Worm (Caenorhabditis elegans) whole organism, late embryonic: ENCODE data around the gene pges-2.

ENCODE experiments used
- C38D4.7 ChIP-seq: fragments of 200-800 bp; sonication (Bioruptor generic); optimal IDR thresholded peaks from 2 replicates; lab custom pipeline; 2018; ENCODE audit warnings: mild to moderate bottlenecking, missing genetic modification characterization, moderate library complexity, missing compliant biosample characterization
- F13H6.1 ChIP-seq: sonication (generic microtip); optimal IDR thresholded peaks from 2 replicates; lab custom pipeline; 2016; ENCODE audit warnings: missing genetic modification characterization, missing compliant biosample characterization
- K02D7.2 ChIP-seq: sonication (generic microtip); optimal IDR thresholded peaks from 2 replicates; lab custom pipeline; 2017; ENCODE audit warnings: mild to moderate bottlenecking, missing genetic modification characterization, missing compliant biosample characterization
- K09A11.1 ChIP-seq: sonication (generic microtip); optimal IDR thresholded peaks from 2 replicates; lab custom pipeline; 2017; ENCODE audit warnings: antibody characterized with exemption, mild to moderate bottlenecking, missing genetic modification characterization, missing compliant biosample characterization; ENCODE audit not compliant: insufficient read depth
- T23F11.4 ChIP-seq: fragments of 200-800 bp; sonication (Bioruptor generic); optimal IDR thresholded peaks from 2 replicates; lab custom pipeline; 2018; ENCODE audit warnings: mild to moderate bottlenecking, missing genetic modification characterization, missing compliant biosample characterization
- Y22D7AL.16 ChIP-seq: sonication (generic microtip); optimal IDR thresholded peaks from 2 replicates; lab custom pipeline; 2016; ENCODE audit warnings: missing genetic modification characterization, missing compliant biosample characterization
- ceh-18 ChIP-seq: sonication (generic microtip); optimal IDR thresholded peaks from 2 replicates; lab custom pipeline; 2016; ENCODE audit warnings: missing genetic modification characterization, missing compliant biosample characterization
- ceh-19 ChIP-seq: fragments of 200-800 bp; sonication (Bioruptor generic); optimal IDR thresholded peaks from 2 replicates; lab custom pipeline; 2018; ENCODE audit warnings: mild to moderate bottlenecking, missing genetic modification characterization, missing compliant biosample characterization
- ceh-22 ChIP-seq: sonication (generic microtip); optimal IDR thresholded peaks from 2 replicates; lab custom pipeline; 2017; ENCODE audit warnings: missing biosample characterization, missing genetic modification characterization
- ceh-24 ChIP-seq: sonication (generic microtip); optimal IDR thresholded peaks from 2 replicates; lab custom pipeline; 2016; ENCODE audit warnings: mild to moderate bottlenecking, missing genetic modification characterization, missing compliant biosample characterization
- ceh-30 ChIP-seq: fragments of 150-350 bp; optimal IDR thresholded peaks from 2 replicates; lab custom pipeline; 2014; ENCODE audit warnings: missing biosample characterization, missing genetic modification characterization
- ceh-31 ChIP-seq: sonication (generic microtip); optimal IDR thresholded peaks from 2 replicates; lab custom pipeline; 2016; ENCODE audit warnings: missing genetic modification characterization, missing compliant biosample characterization
- ceh-45 ChIP-seq: fragments of 200-800 bp; sonication (Bioruptor generic); IDR thresholded peaks from 2 replicates; pipeline ENCODE4 v1.3.6; 2022; ENCODE audit warnings: missing genetic modification reagents, missing genetic modification characterization, missing compliant biosample characterization
- ceh-48 ChIP-seq: sonication (generic microtip); optimal IDR thresholded peaks from 2 replicates; lab custom pipeline; 2016; ENCODE audit warnings: missing genetic modification characterization, inconsistent platforms, missing compliant biosample characterization
- ceh-6 ChIP-seq: fragments of 200-800 bp; sonication (Bioruptor generic); optimal IDR thresholded peaks from 2 replicates; lab custom pipeline; 2018; ENCODE audit warnings: mild to moderate bottlenecking, missing genetic modification characterization, missing compliant biosample characterization
- ceh-9 ChIP-seq: sonication (generic microtip); optimal IDR thresholded peaks from 2 replicates; lab custom pipeline; 2016; ENCODE audit warnings: mild to moderate bottlenecking, missing genetic modification characterization, inconsistent platforms, missing compliant biosample characterization
- dve-1 ChIP-seq: sonication (generic microtip); optimal IDR thresholded peaks from 2 replicates; lab custom pipeline; 2017; ENCODE audit warnings: antibody characterized with exemption, mild to moderate bottlenecking, missing genetic modification characterization, missing compliant biosample characterization
- elt-2 ChIP-seq: sonication (generic microtip); optimal IDR thresholded peaks from 2 replicates; lab custom pipeline; 2016; ENCODE audit warnings: missing genetic modification reagents, missing genetic modification characterization, missing compliant biosample characterization
- ets-4 ChIP-seq: sonication (generic microtip); optimal IDR thresholded peaks from 2 replicates; lab custom pipeline; 2016; ENCODE audit warnings: missing genetic modification characterization, missing compliant biosample characterization
- eyg-1 ChIP-seq: sonication (generic microtip); optimal IDR thresholded peaks from 2 replicates; lab custom pipeline; 2016; ENCODE audit warnings: missing genotype, missing genetic modification characterization, missing compliant biosample characterization
- fax-1 ChIP-seq: sonication (generic microtip); optimal IDR thresholded peaks from 2 replicates; lab custom pipeline; 2016; ENCODE audit warnings: missing genotype, missing genetic modification characterization, missing compliant biosample characterization
- hlh-13 ChIP-seq: fragments of 200-800 bp; sonication (Bioruptor generic); optimal IDR thresholded peaks from 2 replicates; lab custom pipeline; 2018; ENCODE audit warnings: mild to moderate bottlenecking, missing genetic modification characterization, missing compliant biosample characterization
- hlh-30 ChIP-seq: sonication (generic microtip); optimal IDR thresholded peaks from 2 replicates; lab custom pipeline; 2017; ENCODE audit warnings: antibody characterized with exemption, missing genetic modification characterization, missing compliant biosample characterization; ENCODE audit not compliant: insufficient read depth
- lim-6 ChIP-seq: sonication (generic microtip); optimal IDR thresholded peaks from 2 replicates; lab custom pipeline; 2016; ENCODE audit warnings: missing genetic modification characterization, missing compliant biosample characterization
- lin-11 ChIP-seq: fragments of 200-800 bp; sonication (Bioruptor generic); optimal IDR thresholded peaks from 2 replicates; lab custom pipeline; 2018; ENCODE audit warnings: mild to moderate bottlenecking, missing genetic modification characterization, missing compliant biosample characterization
- mec-3 ChIP-seq: sonication (generic microtip); optimal IDR thresholded peaks from 2 replicates; lab custom pipeline; 2016; ENCODE audit warnings: borderline replicate concordance, missing genetic modification characterization, missing compliant biosample characterization
- nfya-1 ChIP-seq: sonication (generic microtip); optimal IDR thresholded peaks from 2 replicates; lab custom pipeline; 2017; ENCODE audit warnings: missing genetic modification characterization, mild to moderate bottlenecking, missing compliant biosample characterization, antibody characterized with exemption, moderate library complexity
- nhr-11 ChIP-seq: fragments of 150-350 bp; optimal IDR thresholded peaks from 2 replicates; lab custom pipeline; 2014; ENCODE audit warnings: missing biosample characterization, missing genetic modification characterization
- nhr-232 ChIP-seq: sonication (generic microtip); optimal IDR thresholded peaks from 2 replicates; lab custom pipeline; 2016; ENCODE audit warnings: missing genetic modification characterization, missing compliant biosample characterization
- npax-4 ChIP-seq: sonication (generic microtip); optimal IDR thresholded peaks from 2 replicates; lab custom pipeline; 2016; ENCODE audit warnings: missing genetic modification characterization, missing compliant biosample characterization
- pag-3 ChIP-seq: sonication (generic microtip); optimal IDR thresholded peaks from 2 replicates; lab custom pipeline; 2016; ENCODE audit warnings: missing compliant biosample characterization, missing genetic modification characterization, borderline replicate concordance
- pha-2 ChIP-seq: sonication (generic microtip); optimal IDR thresholded peaks from 2 replicates; lab custom pipeline; 2017; ENCODE audit warnings: mild to moderate bottlenecking, missing genetic modification characterization, missing compliant biosample characterization
- pros-1 ChIP-seq: fragments of 150-350 bp; optimal IDR thresholded peaks from 2 replicates; lab custom pipeline; 2014; ENCODE audit warnings: missing biosample characterization, missing genetic modification reagents, missing genetic modification characterization
- ref-2 ChIP-seq: sonication (generic microtip); optimal IDR thresholded peaks from 2 replicates; lab custom pipeline; 2016; ENCODE audit warnings: missing genetic modification characterization, missing compliant biosample characterization
- sdc-2 ChIP-seq: sonication (generic microtip); optimal IDR thresholded peaks from 2 replicates; lab custom pipeline; 2016; ENCODE audit warnings: missing genotype, missing genetic modification characterization, missing compliant biosample characterization
- sox-2 ChIP-seq: fragments of 200-800 bp; sonication (Bioruptor generic); IDR thresholded peaks from 2 replicates; pipeline ENCODE4 v1.3.6; 2022; ENCODE audit warnings: missing genetic modification reagents, missing genetic modification characterization, missing compliant biosample characterization
- sox-4 ChIP-seq: sonication (generic microtip); optimal IDR thresholded peaks from 2 replicates; lab custom pipeline; 2017; ENCODE audit warnings: mild to moderate bottlenecking, missing genetic modification characterization, inconsistent platforms, missing compliant biosample characterization
- tbx-2 ChIP-seq: sonication (generic microtip); optimal IDR thresholded peaks from 2 replicates; lab custom pipeline; 2016; ENCODE audit warnings: missing genetic modification characterization, missing compliant biosample characterization
- ttx-3 ChIP-seq: sonication (generic microtip); optimal IDR thresholded peaks from 2 replicates; lab custom pipeline; 2016; ENCODE audit warnings: missing genetic modification reagents, missing genetic modification characterization, missing compliant biosample characterization
- unc-55 ChIP-seq: sonication (generic microtip); optimal IDR thresholded peaks from 2 replicates; lab custom pipeline; 2017; ENCODE audit warnings: missing biosample characterization, missing genetic modification reagents, missing genetic modification characterization
- unc-86 ChIP-seq: sonication (generic microtip); optimal IDR thresholded peaks from 2 replicates; lab custom pipeline; 2016; ENCODE audit warnings: missing genetic modification characterization, missing compliant biosample characterization
- zip-5 ChIP-seq: sonication (generic microtip); optimal IDR thresholded peaks from 2 replicates; lab custom pipeline; 2016; ENCODE audit warnings: missing genetic modification characterization, missing compliant biosample characterization

The pges-2 gene

ce11 chrIV:10346948-10347347, 20.6 kb downstream of the pges-2 start:
- TF ChIP-seq sdc-2 (tag; lab: Kevin White, UChicago) (no peak), Y22D7AL.16 (no peak), ceh-31 (tag; lab: Kevin White, UChicago) (no peak), K02D7.2 (tag; lab: Kevin White, UChicago) (no peak), ceh-22 (no peak), hlh-30 (tag; lab: Kevin White, UChicago) (no peak), ttx-3 (tag; lab: Kevin White, UChicago) (no peak), ceh-48 (tag; lab: Kevin White, UChicago) (no peak), lim-6 (tag; lab: Kevin White, UChicago) (no peak), mec-3 (tag; lab: Kevin White, UChicago) (no peak)

- TF ChIP-seq hlh-13 (GFP tag; lab: Kevin White, UChicago) (no peak), ceh-18 (peak; percentile 66), K02D7.2 (tag; lab: Kevin White, UChicago) (no peak), sox-2 (no peak), nhr-232 (tag; lab: Kevin White, UChicago) (peak; percentile 8), ceh-45 (GFP tag; lab: Robert Waterston, UW) (no peak), C38D4.7 (GFP tag; lab: Kevin White, UChicago) (no peak), ceh-48 (tag; lab: Kevin White, UChicago) (no peak), zip-5 (tag; lab: Kevin White, UChicago) (no peak), K09A11.1 (tag; lab: Kevin White, UChicago) (no peak), ceh-30 (tag; lab: Kevin White, UChicago) (no peak), unc-55 (GFP tag; lab: Kevin White, UChicago) (peak; percentile 53), pros-1 (tag; lab: Kevin White, UChicago) (peak; percentile 9), F13H6.1 (tag; lab: Kevin White, UChicago) (no peak), hlh-30 (tag; lab: Kevin White, UChicago) (no peak), sox-4 (tag; lab: Kevin White, UChicago) (no peak), T23F11.4 (GFP tag; lab: Kevin White, UChicago) (no peak), nhr-11 (tag; lab: Kevin White, UChicago) (no peak), ttx-3 (tag; lab: Kevin White, UChicago) (no peak), lin-11 (tag; lab: Kevin White, UChicago) (no peak), ceh-31 (tag; lab: Kevin White, UChicago) (peak; percentile 30), elt-2 (no peak), ets-4 (tag; lab: Kevin White, UChicago) (no peak), ceh-19 (no peak), npax-4 (tag; lab: Kevin White, UChicago) (no peak), dve-1 (peak; percentile 0), nfya-1 (tag; lab: Kevin White, UChicago) (peak; percentile 56), fax-1 (tag; lab: Kevin White, UChicago) (no peak), lim-6 (tag; lab: Kevin White, UChicago) (no peak), tbx-2 (tag; lab: Kevin White, UChicago) (peak; percentile 56)
These were observed 21.6 kb downstream of the pges-2 start for ce11 chrIV:10345990-10346389.

ce11 chrIV:10345486-10345885, 22.1 kb downstream of the pges-2 start:
- no peak for TF ChIP-seq ceh-6 (GFP tag; lab: Kevin White, UChicago)
- TF ChIP-seq unc-86: no peak
- TF ChIP-seq pros-1 (tag; lab: Kevin White, UChicago): no peak
- TF ChIP-seq ceh-24 (tag; lab: Kevin White, UChicago): no peak
- TF ChIP-seq ceh-18: no peak
- TF ChIP-seq ceh-30 (tag; lab: Kevin White, UChicago): no peak
- no peak for TF ChIP-seq eyg-1 (tag; lab: Kevin White, UChicago)
- TF ChIP-seq mec-3 (tag; lab: Kevin White, UChicago): no peak
- no peak for TF ChIP-seq ceh-22
- no peak for TF ChIP-seq ceh-9
- TF ChIP-seq ceh-48 (tag; lab: Kevin White, UChicago): no peak
- no peak for TF ChIP-seq ref-2
- TF ChIP-seq pha-2 (tag; lab: Kevin White, UChicago): no peak
- TF ChIP-seq pag-3 (tag; lab: Kevin White, UChicago): no peak
